Fruit fly (Drosophila melanogaster) whole organism, embryonic: ENCODE data around the gene vih.

ENCODE experiments used
- Adf1 ChIP-seq: fragments of 200-800 bp; sonication (Bioruptor generic); IDR thresholded peaks from 2 replicates; pipeline ENCODE4 v1.3.6; 2022; ENCODE audit warnings: missing biosample characterization, missing genetic modification characterization
- Aef1 ChIP-seq: fragments of 200-800 bp; sonication (Bioruptor generic); IDR thresholded peaks from 3 replicates; pipeline ENCODE4 v1.3.6; 2022; ENCODE audit warnings: missing biosample characterization, missing genetic modification characterization
- Atf3 ChIP-seq: fragments of 200-800 bp; sonication (Bioruptor generic); optimal IDR thresholded peaks from 3 replicates; lab custom pipeline; 2016; ENCODE audit warnings: missing biosample characterization, missing genetic modification characterization
- C15 ChIP-seq: fragments of 200-800 bp; sonication (Bioruptor generic); IDR thresholded peaks from 3 replicates; pipeline ENCODE4 v1.3.6; 2022; ENCODE audit warnings: missing biosample characterization, missing genetic modification characterization
- CG11085 ChIP-seq: fragments of 200-800 bp; sonication (Bioruptor generic); IDR thresholded peaks from 2 replicates; pipeline ENCODE4 v1.3.6; 2022; ENCODE audit warnings: missing biosample characterization, missing genetic modification characterization
- CG1233 ChIP-seq: fragments of 200-800 bp; sonication (Bioruptor generic); optimal IDR thresholded peaks from 4 replicates; lab custom pipeline; 2018; ENCODE audit warnings: missing biosample characterization, mild to moderate bottlenecking, missing genetic modification characterization
- CG12744 ChIP-seq: fragments of 200-800 bp; sonication (Bioruptor generic); optimal IDR thresholded peaks from 2 replicates; lab custom pipeline; 2016; ENCODE audit warnings: missing biosample characterization, missing genetic modification characterization
- CG13296 ChIP-seq: fragments of 200-800 bp; sonication (Bioruptor generic); optimal IDR thresholded peaks from 3 replicates; lab custom pipeline; 2018; ENCODE audit warnings: missing biosample characterization, mild to moderate bottlenecking, missing genetic modification characterization
- CG1647 ChIP-seq: fragments of 200-800 bp; sonication (Bioruptor generic); optimal IDR thresholded peaks from 3 replicates; lab custom pipeline; 2016; ENCODE audit warnings: missing biosample characterization, missing genetic modification characterization
- CG17359 ChIP-seq: fragments of 200-800 bp; sonication (Bioruptor generic); optimal IDR thresholded peaks from 3 replicates; lab custom pipeline; 2018; ENCODE audit warnings: missing biosample characterization, mild to moderate bottlenecking, missing genetic modification characterization, moderate library complexity
- CG17568 ChIP-seq: fragments of 200-800 bp; sonication (Bioruptor generic); optimal IDR thresholded peaks from 2 replicates; lab custom pipeline; 2018; ENCODE audit warnings: missing biosample characterization, mild to moderate bottlenecking, missing genetic modification characterization, moderate library complexity
- CG18011 ChIP-seq: fragments of 200-800 bp; sonication (Bioruptor generic); optimal IDR thresholded peaks from 2 replicates; lab custom pipeline; 2017; ENCODE audit warnings: missing biosample characterization, missing genetic modification characterization, mild to moderate bottlenecking, moderate library complexity, missing genotype
- CG1832 ChIP-seq: fragments of 200-800 bp; sonication (Bioruptor generic); optimal IDR thresholded peaks from 2 replicates; lab custom pipeline; 2017; ENCODE audit warnings: missing biosample characterization, mild to moderate bottlenecking, missing genetic modification characterization, inconsistent platforms
- CG2116 ChIP-seq: fragments of 200-800 bp; sonication (Bioruptor generic); optimal IDR thresholded peaks from 3 replicates; lab custom pipeline; 2018; ENCODE audit warnings: missing biosample characterization, mild to moderate bottlenecking, missing genetic modification characterization
- CG2889 ChIP-seq: fragments of 200-800 bp; sonication (Bioruptor generic); IDR thresholded peaks from 3 replicates; pipeline ENCODE4 v1.3.6; 2022; ENCODE audit warnings: missing biosample characterization, missing genetic modification characterization
- CG30020 ChIP-seq: fragments of 200-800 bp; optimal IDR thresholded peaks from 2 replicates; lab custom pipeline; 2019; ENCODE audit warnings: missing biosample characterization, mild to moderate bottlenecking, missing genetic modification characterization, moderate library complexity
- CG31441 ChIP-seq: fragments of 200-800 bp; sonication (Bioruptor generic); IDR thresholded peaks from 2 replicates; pipeline ENCODE4 v1.3.6; 2022; ENCODE audit warnings: missing biosample characterization, missing genetic modification characterization
- CG32772 ChIP-seq: fragments of 200-800 bp; sonication (Bioruptor generic); IDR thresholded peaks from 2 replicates; pipeline ENCODE4 v1.3.6; 2022; ENCODE audit warnings: missing biosample characterization, missing genetic modification characterization
- CG6765 ChIP-seq: fragments of 200-800 bp; sonication (Bioruptor generic); optimal IDR thresholded peaks from 3 replicates; lab custom pipeline; 2017; ENCODE audit warnings: missing biosample characterization, mild to moderate bottlenecking, missing genetic modification characterization
- CTCF ChIP-seq: fragments of 200-800 bp; sonication (Bioruptor generic); optimal IDR thresholded peaks from 2 replicates; lab custom pipeline; 2017; ENCODE audit warnings: missing biosample characterization, mild to moderate bottlenecking, missing genetic modification characterization, moderate library complexity
- CrebB ChIP-seq: fragments of 200-800 bp; sonication (Bioruptor generic); optimal IDR thresholded peaks from 3 replicates; lab custom pipeline; 2018; ENCODE audit warnings: missing biosample characterization, mild to moderate bottlenecking, missing genetic modification characterization
- Dip3 ChIP-seq: fragments of 200-800 bp; sonication (Bioruptor generic); optimal IDR thresholded peaks from 3 replicates; lab custom pipeline; 2016; ENCODE audit warnings: missing biosample characterization, missing genetic modification characterization
- Drgx ChIP-seq: fragments of 200-800 bp; sonication (Bioruptor generic); IDR thresholded peaks from 2 replicates; pipeline ENCODE4 v1.3.6; 2022; ENCODE audit warnings: missing biosample characterization, missing genetic modification characterization
- H15 ChIP-seq: fragments of 200-800 bp; sonication (Bioruptor generic); IDR thresholded peaks from 3 replicates; pipeline ENCODE4 v1.3.6; 2022; ENCODE audit warnings: missing biosample characterization, missing genetic modification characterization
- H2.0 ChIP-seq: fragments of 200-800 bp; sonication (Bioruptor generic); IDR thresholded peaks from 2 replicates; pipeline ENCODE4 v1.3.6; 2022; ENCODE audit warnings: missing biosample characterization, missing genetic modification characterization
- HLH4C ChIP-seq: fragments of 200-800 bp; sonication (Bioruptor generic); IDR thresholded peaks from 3 replicates; pipeline ENCODE4 v1.3.6; 2022; ENCODE audit warnings: missing biosample characterization, missing genetic modification characterization; ENCODE audit not compliant: partially characterized antibody
- Hr3 ChIP-seq: fragments of 200-800 bp; sonication (Bioruptor generic); optimal IDR thresholded peaks from 3 replicates; lab custom pipeline; 2016; ENCODE audit warnings: missing biosample characterization, missing genetic modification characterization
- MESR4 ChIP-seq: fragments of 200-800 bp; sonication (Bioruptor generic); optimal IDR thresholded peaks from 2 replicates; lab custom pipeline; 2018; ENCODE audit warnings: missing biosample characterization, mild to moderate bottlenecking, missing genetic modification characterization, moderate library complexity
- NFAT ChIP-seq: fragments of 200-800 bp; sonication (Bioruptor generic); IDR thresholded peaks from 2 replicates; pipeline ENCODE4 v1.3.6; 2022; ENCODE audit warnings: missing biosample characterization, missing genetic modification characterization
- Oli ChIP-seq: fragments of 200-800 bp; sonication (Bioruptor generic); optimal IDR thresholded peaks from 2 replicates; lab custom pipeline; 2018; ENCODE audit warnings: missing biosample characterization, mild to moderate bottlenecking, missing genetic modification characterization, moderate library complexity
- Rx ChIP-seq: fragments of 200-800 bp; sonication (Bioruptor generic); IDR thresholded peaks from 2 replicates; pipeline ENCODE4 v1.3.6; 2022; ENCODE audit warnings: missing biosample characterization, missing genetic modification characterization
- Side ChIP-seq: fragments of 200-800 bp; sonication (Bioruptor generic); optimal IDR thresholded peaks from 2 replicates; lab custom pipeline; 2016; ENCODE audit warnings: missing biosample characterization, missing genetic modification characterization
- Sox100B ChIP-seq: fragments of 200-800 bp; sonication (Bioruptor generic); optimal IDR thresholded peaks from 3 replicates; lab custom pipeline; 2018; ENCODE audit warnings: missing biosample characterization, mild to moderate bottlenecking, missing genetic modification characterization
- Trl ChIP-seq, 3 experiments: fragments of >200 bp in 2 of 3; fragments of 200-800 bp in 1 of 3; sonication (Bioruptor generic) in 1 of 3; optimal IDR thresholded peaks; 2 replicates in 1 of 3; 3 replicates in 2 of 3; lab custom pipeline; 2016 to 2017; ENCODE audit warnings: missing biosample characterization in 1 of 3, missing genetic modification characterization in 1 of 3
- YL-1 ChIP-seq: fragments of 200-800 bp; sonication (Bioruptor generic); optimal IDR thresholded peaks from 3 replicates; lab custom pipeline; 2017; ENCODE audit warnings: missing biosample characterization, mild to moderate bottlenecking, missing genetic modification characterization
- ato ChIP-seq: fragments of 200-800 bp; sonication (Bioruptor generic); IDR thresholded peaks from 2 replicates; pipeline ENCODE4 v1.3.6; 2022; ENCODE audit warnings: missing biosample characterization, missing genetic modification characterization; ENCODE audit not compliant: partially characterized antibody
- btn ChIP-seq: fragments of 200-800 bp; sonication (Bioruptor generic); optimal IDR thresholded peaks from 2 replicates; lab custom pipeline; 2016; ENCODE audit warnings: missing biosample characterization, missing genetic modification characterization
- chif ChIP-seq, 2 experiments: fragments of 200-800 bp; sonication (Bioruptor generic); optimal IDR thresholded peaks; 3 replicates each; lab custom pipeline; 2016; ENCODE audit warnings: missing biosample characterization in 2 of 2, missing genetic modification characterization in 2 of 2
- ci ChIP-seq: fragments of 200-800 bp; sonication (Bioruptor generic); IDR thresholded peaks from 3 replicates; pipeline ENCODE4 v1.3.6; 2022; ENCODE audit warnings: missing biosample characterization, missing genetic modification characterization
- dan ChIP-seq: fragments of 200-800 bp; sonication (Bioruptor generic); IDR thresholded peaks from 2 replicates; pipeline ENCODE4 v1.3.6; 2022; ENCODE audit warnings: missing biosample characterization, missing genetic modification characterization
- dmrt11E ChIP-seq: fragments of 200-800 bp; sonication (Bioruptor generic); optimal IDR thresholded peaks from 3 replicates; lab custom pipeline; 2018; ENCODE audit warnings: missing biosample characterization, mild to moderate bottlenecking, missing genetic modification characterization, moderate library complexity
- exex ChIP-seq: fragments of 200-800 bp; sonication (Bioruptor generic); optimal IDR thresholded peaks from 4 replicates; lab custom pipeline; 2018; ENCODE audit warnings: missing biosample characterization, mild to moderate bottlenecking, missing genetic modification characterization, moderate library complexity
- gcm ChIP-seq: fragments of 200-800 bp; sonication (Bioruptor generic); optimal IDR thresholded peaks from 2 replicates; lab custom pipeline; 2019; ENCODE audit warnings: missing biosample characterization, mild to moderate bottlenecking, missing genetic modification characterization, moderate library complexity
- gsb ChIP-seq: fragments of 200-800 bp; sonication (Bioruptor generic); IDR thresholded peaks from 2 replicates; pipeline ENCODE4 v1.3.6; 2022; ENCODE audit warnings: missing biosample characterization, missing genetic modification characterization
- insv ChIP-seq, 2 experiments: fragments of 200-800 bp; sonication (Bioruptor generic); optimal IDR thresholded peaks; 3 replicates each; lab custom pipeline; 2016 to 2018; ENCODE audit warnings: missing biosample characterization in 2 of 2, missing genetic modification characterization in 2 of 2
- pnt ChIP-seq: fragments of 200-800 bp; sonication (Bioruptor generic); optimal IDR thresholded peaks from 3 replicates; lab custom pipeline; 2016; ENCODE audit warnings: missing biosample characterization, missing genetic modification characterization
- sim ChIP-seq: fragments of 200-800 bp; sonication (Bioruptor generic); IDR thresholded peaks from 2 replicates; pipeline ENCODE4 v1.3.6; 2022; ENCODE audit warnings: missing biosample characterization, missing genetic modification characterization
- slbo ChIP-seq: fragments of 200-800 bp; sonication (Bioruptor generic); IDR thresholded peaks from 2 replicates; pipeline ENCODE4 v1.3.6; 2022; ENCODE audit warnings: missing biosample characterization, missing genetic modification characterization
- sob ChIP-seq: fragments of 200-800 bp; sonication (Bioruptor generic); IDR thresholded peaks from 2 replicates; pipeline ENCODE4 v1.3.6; 2022; ENCODE audit warnings: missing biosample characterization, missing genetic modification characterization
- sr ChIP-seq: fragments of 200-800 bp; sonication (Bioruptor generic); IDR thresholded peaks from 3 replicates; pipeline ENCODE4 v1.3.6; 2022; ENCODE audit warnings: missing biosample characterization, missing genetic modification characterization
- ssp ChIP-seq: fragments of 200-800 bp; sonication (Bioruptor generic); IDR thresholded peaks from 2 replicates; pipeline ENCODE4 v1.3.6; 2022; ENCODE audit warnings: missing biosample characterization, missing genetic modification characterization
- yki ChIP-seq: fragments of >200 bp; optimal IDR thresholded peaks from 3 replicates; lab custom pipeline; 2018

Gene vih

DNA sequence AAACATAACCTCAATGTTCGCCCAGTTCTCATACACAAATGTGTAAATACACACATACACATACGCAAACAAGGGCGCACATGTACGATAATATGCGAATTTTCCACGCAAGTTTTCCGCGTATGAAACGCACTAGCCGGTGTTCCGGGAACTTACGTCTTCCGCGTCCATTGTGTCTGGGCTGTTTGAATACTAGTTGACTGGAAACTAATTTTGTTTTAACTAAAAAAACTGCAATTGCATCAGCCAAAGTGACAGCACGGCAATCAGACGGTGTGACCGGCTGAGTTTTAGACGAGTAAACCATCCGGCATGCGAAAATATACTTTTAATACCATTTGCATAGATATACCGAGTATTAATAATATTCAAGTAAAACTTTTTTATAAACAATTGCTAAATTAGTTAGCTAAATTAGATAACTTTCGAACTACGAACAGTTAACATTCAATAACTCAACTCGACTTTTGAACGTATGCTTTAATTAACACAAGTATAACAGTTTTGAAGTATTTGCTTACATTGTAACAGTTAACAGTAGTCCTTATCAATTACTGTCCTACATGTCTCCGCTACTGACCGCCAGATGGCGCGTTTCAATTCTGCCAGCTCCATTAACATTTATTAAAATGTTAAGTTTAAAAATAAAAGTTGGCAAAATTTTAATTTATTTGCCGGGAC is 22.5 kb downstream of the vih start, which contains the start of gene eIF2beta:
eIF2beta (minus strand) TSS at position 299 of the 681 bp plus-strand sequence.
- TF ChIP-seq pnt (GFP tag; lab: Kevin White, UChicago): no peak
- peak; percentile 40 for TF ChIP-seq CG2116
- TF ChIP-seq Hr3: no peak
- TF ChIP-seq sr (GFP tag; lab: Robert Waterston, UW): no peak
- TF ChIP-seq CG31441 (GFP tag; lab: Robert Waterston, UW): no peak
- TF ChIP-seq Rx (GFP tag; lab: Robert Waterston, UW): no peak
- TF ChIP-seq ssp (GFP tag; lab: Robert Waterston, UW): no peak
- TF ChIP-seq CG17359 (tag; lab: Kevin White, UChicago): peak; percentile 45
- TF ChIP-seq NFAT (GFP tag; lab: Robert Waterston, UW): no peak
- no peak for TF ChIP-seq CG1832 (GFP tag; lab: Kevin White, UChicago)
- TF ChIP-seq ato (GFP tag; lab: Robert Waterston, UW): no peak
- no peak for TF ChIP-seq H15 (GFP tag; lab: Robert Waterston, UW)
- TF ChIP-seq insv (GFP tag; optimal IDR thresholded peaks at IDR 0.05; lab: Kevin White, UChicago): peak in 1 of 2 experiments; percentile 26
- TF ChIP-seq H2.0 (GFP tag; lab: Robert Waterston, UW): no peak
- TF ChIP-seq Dip3: no peak
- TF ChIP-seq sim (GFP tag; lab: Robert Waterston, UW): 0 out of 2 replicates have a peak, but pooled peaks have one; percentile 8
- TF ChIP-seq btn: no peak
- TF ChIP-seq CG2889 (GFP tag; lab: Robert Waterston, UW): no peak
- no peak for TF ChIP-seq Trl (optimal IDR thresholded peaks at IDR 0.05; lab: Kevin White, UChicago)
- TF ChIP-seq Trl (GFP tag; optimal IDR thresholded peaks at IDR 0.05; lab: Kevin White, UChicago): peak; percentile 18
- no peak for TF ChIP-seq CG11085
- no peak for TF ChIP-seq Atf3
- TF ChIP-seq CG13296 (GFP tag; lab: Kevin White, UChicago): peak; percentile 64
- peak; percentile 98 for TF ChIP-seq MESR4 (GFP tag; lab: Kevin White, UChicago)
- peak; percentile 72 for TF ChIP-seq ci
- peak; percentile 50 for TF ChIP-seq CrebB (tag; lab: Kevin White, UChicago)
- peak; percentile 15 for TF ChIP-seq dmrt11E (tag; lab: Kevin White, UChicago)
- no peak for TF ChIP-seq slbo (GFP tag; lab: Robert Waterston, UW)
- TF ChIP-seq CG30020 (tag; lab: Kevin White, UChicago): peak; percentile 35
- peak; percentile 56 for TF ChIP-seq Sox100B (GFP tag; lab: Kevin White, UChicago)
- TF ChIP-seq Side (GFP tag; lab: Kevin White, UChicago): peak; percentile 10
- TF ChIP-seq CG1647 (GFP tag; lab: Kevin White, UChicago): no peak
- peak; percentile 48 for TF ChIP-seq CG1233 (GFP tag; lab: Kevin White, UChicago)
- TF ChIP-seq yki (lab: Kevin White, UChicago): no peak
- no peak for TF ChIP-seq C15 (GFP tag; lab: Robert Waterston, UW)
- TF ChIP-seq CTCF (GFP tag; lab: Kevin White, UChicago): peak; percentile 95
- no peak for TF ChIP-seq Drgx
- TF ChIP-seq dan (GFP tag; lab: Robert Waterston, UW): no peak
- TF ChIP-seq CG17568: no peak
- TF ChIP-seq exex (tag; lab: Kevin White, UChicago): peak; percentile 37
- no peak for TF ChIP-seq CG12744 (GFP tag; lab: Kevin White, UChicago)
- peak; percentile 33 for TF ChIP-seq CG6765 (GFP tag; lab: Kevin White, UChicago)
- no peak for TF ChIP-seq CG18011 (GFP tag; lab: Kevin White, UChicago)
- TF ChIP-seq CG32772: no peak
- TF ChIP-seq gcm (GFP tag; lab: Kevin White, UChicago): peak; percentile 22
- no peak for TF ChIP-seq Oli (tag; lab: Kevin White, UChicago)
- TF ChIP-seq YL-1 (GFP tag; lab: Kevin White, UChicago): peak; percentile 97
- no peak for TF ChIP-seq HLH4C
- no peak for TF ChIP-seq sob (GFP tag; lab: Robert Waterston, UW)
- no peak; the same call in 1 of the 2 replicates for TF ChIP-seq Adf1
- peak; percentile 9 to 30 for TF ChIP-seq chif (GFP tag; optimal IDR thresholded peaks at IDR 0.05; lab: Kevin White, UChicago)
- no peak for TF ChIP-seq Aef1 (GFP tag; lab: Robert Waterston, UW)
- no peak for TF ChIP-seq gsb (GFP tag; lab: Robert Waterston, UW)
